Fruit fly (Drosophila melanogaster) whole organism, pupa: ENCODE data around the gene CG3918.

ENCODE experiments used
- CG10348 ChIP-seq: fragments of 200-800 bp; sonication (Bioruptor generic); IDR thresholded peaks from 2 replicates; pipeline ENCODE4 v1.3.6; 2022; ENCODE audit warnings: missing biosample characterization, missing genetic modification characterization
- CG12605 ChIP-seq: fragments of 200-800 bp; sonication (Bioruptor generic); IDR thresholded peaks from 2 replicates; pipeline ENCODE4 v1.3.6; 2022; ENCODE audit warnings: missing biosample characterization, missing genetic modification characterization
- CG13204 ChIP-seq: fragments of 200-800 bp; sonication (Bioruptor generic); optimal IDR thresholded peaks from 2 replicates; lab custom pipeline; 2018; ENCODE audit warnings: missing biosample characterization, mild to moderate bottlenecking, missing genetic modification characterization, moderate library complexity
- CG14655 ChIP-seq: fragments of 200-800 bp; sonication (Bioruptor generic); optimal IDR thresholded peaks from 3 replicates; lab custom pipeline; 2017; ENCODE audit warnings: mild to moderate bottlenecking, missing biosample characterization, missing genetic modification reagents, missing genetic modification characterization
- CG15710 ChIP-seq: fragments of 200-800 bp; sonication (Bioruptor generic); optimal IDR thresholded peaks from 2 replicates; lab custom pipeline; 2018; ENCODE audit warnings: missing biosample characterization, mild to moderate bottlenecking, missing genetic modification characterization, moderate library complexity
- CG17806 ChIP-seq: fragments of 200-800 bp; sonication (Bioruptor generic); optimal IDR thresholded peaks from 2 replicates; lab custom pipeline; 2018; ENCODE audit warnings: missing biosample characterization, mild to moderate bottlenecking, missing genetic modification characterization, moderate library complexity
- CG32121 ChIP-seq: fragments of 200-800 bp; sonication (Bioruptor generic); IDR thresholded peaks from 2 replicates; pipeline ENCODE4 v1.3.6; 2022; ENCODE audit warnings: missing biosample characterization, missing genetic modification characterization
- CG34367 ChIP-seq: fragments of 200-800 bp; sonication (Bioruptor generic); optimal IDR thresholded peaks from 2 replicates; lab custom pipeline; 2018; ENCODE audit warnings: missing biosample characterization, mild to moderate bottlenecking, missing genetic modification characterization
- CG4496 ChIP-seq: fragments of 200-800 bp; sonication (Bioruptor generic); IDR thresholded peaks from 3 replicates; pipeline ENCODE4 v1.3.6; 2022; ENCODE audit warnings: missing biosample characterization, missing genetic modification characterization
- CG8159 ChIP-seq: fragments of 200-800 bp; sonication (Bioruptor generic); optimal IDR thresholded peaks from 3 replicates; lab custom pipeline; 2018; ENCODE audit warnings: missing biosample characterization, mild to moderate bottlenecking, missing genetic modification characterization, moderate library complexity
- CG8301 ChIP-seq: fragments of 200-800 bp; sonication (Bioruptor generic); optimal IDR thresholded peaks from 2 replicates; lab custom pipeline; 2018; ENCODE audit warnings: missing biosample characterization, mild to moderate bottlenecking, missing genetic modification characterization
- CG9948 ChIP-seq: fragments of 200-800 bp; sonication (Bioruptor generic); optimal IDR thresholded peaks from 2 replicates; lab custom pipeline; 2018; ENCODE audit warnings: missing biosample characterization, mild to moderate bottlenecking, missing genetic modification characterization, moderate library complexity
- D1 ChIP-seq: fragments of 200-800 bp; sonication (Bioruptor generic); optimal IDR thresholded peaks from 2 replicates; lab custom pipeline; 2018; ENCODE audit warnings: missing biosample characterization, mild to moderate bottlenecking, missing genetic modification characterization, moderate library complexity
- EcR ChIP-seq: fragments of 200-800 bp; sonication (Bioruptor generic); optimal IDR thresholded peaks from 3 replicates; lab custom pipeline; 2019; ENCODE audit warnings: missing biosample characterization, missing genetic modification characterization, mild to moderate bottlenecking, moderate library complexity, missing genetic modification reagents
- Ets98B ChIP-seq: fragments of 200-800 bp; sonication (Bioruptor generic); IDR thresholded peaks from 2 replicates; pipeline ENCODE4 v1.3.6; 2022; ENCODE audit warnings: missing biosample characterization, missing genetic modification characterization
- Pif1A ChIP-seq: fragments of 200-800 bp; sonication (Bioruptor generic); optimal IDR thresholded peaks from 3 replicates; lab custom pipeline; 2016; ENCODE audit warnings: missing biosample characterization, missing genetic modification characterization
- Pif1B ChIP-seq: fragments of 200-800 bp; sonication (Bioruptor generic); optimal IDR thresholded peaks from 3 replicates; lab custom pipeline; 2016; ENCODE audit warnings: missing biosample characterization, missing genetic modification characterization
- Snoo ChIP-seq: fragments of 200-800 bp; sonication (Bioruptor generic); optimal IDR thresholded peaks from 3 replicates; lab custom pipeline; 2017; ENCODE audit warnings: missing biosample characterization, mild to moderate bottlenecking, missing genetic modification characterization, inconsistent platforms
- fd96Ca ChIP-seq: fragments of 200-800 bp; sonication (Bioruptor generic); IDR thresholded peaks from 3 replicates; pipeline ENCODE4 v1.3.6; 2022; ENCODE audit warnings: missing biosample characterization, missing genetic modification characterization
- gl ChIP-seq: fragments of 200-800 bp; sonication (Bioruptor generic); optimal IDR thresholded peaks from 2 replicates; lab custom pipeline; 2018; ENCODE audit warnings: missing biosample characterization, mild to moderate bottlenecking, missing genetic modification characterization
- rn ChIP-seq: fragments of 200-800 bp; sonication (Bioruptor generic); IDR thresholded peaks from 2 replicates; pipeline ENCODE4 v1.3.6; 2022; ENCODE audit warnings: missing biosample characterization, missing genetic modification characterization

The CG3918 gene

dm6 chrX:6550118-6550502, 25.8 kb downstream of the CG3918 start:
- TF ChIP-seq CG4496 (no peak), gl (tag; lab: Kevin White, UChicago) (no peak)

DNA sequence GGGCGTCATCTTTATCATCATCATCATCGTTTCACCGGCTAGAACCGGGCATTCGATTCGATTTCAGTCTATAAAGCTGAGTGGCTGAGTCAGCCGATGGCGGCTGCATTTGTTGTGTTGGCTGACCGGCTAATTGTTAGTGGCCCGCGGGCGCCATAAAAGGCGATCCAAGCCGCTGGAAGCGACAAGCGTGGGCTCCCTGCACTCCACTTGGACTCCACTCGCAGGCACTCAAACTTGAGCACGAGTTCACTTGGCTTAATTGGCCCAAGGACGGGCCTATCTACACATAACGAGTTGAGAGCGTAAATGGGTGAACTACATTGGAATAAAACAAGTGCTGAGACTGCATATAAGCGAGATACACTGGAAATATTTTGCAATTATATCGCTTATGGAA, 27.2 kb downstream of the CG3918 start:
- TF ChIP-seq Snoo (no peak), EcR (GFP tag; lab: Kevin White, UChicago) (peak; percentile 74)

dm6 chrX:6571234-6571915, 47.1 kb downstream of the CG3918 start:
- TF ChIP-seq EcR (GFP tag; lab: Kevin White, UChicago): no peak
- no peak; the same call in 1 of the 2 replicates for TF ChIP-seq CG12605
- peak; percentile 97 for TF ChIP-seq CG14655 (GFP tag; lab: Kevin White, UChicago)
- peak; percentile 96 for TF ChIP-seq CG8301 (tag; lab: Kevin White, UChicago)
- peak; percentile 17 for TF ChIP-seq CG13204
- peak; percentile 78 for TF ChIP-seq CG8159
- peak; percentile 79 for TF ChIP-seq fd96Ca (GFP tag; lab: Robert Waterston, UW)
- peak; percentile 80 for TF ChIP-seq Snoo
- TF ChIP-seq CG32121 (GFP tag; lab: Robert Waterston, UW): peak; percentile 87
- TF ChIP-seq CG10348 (GFP tag; lab: Robert Waterston, UW): peak; percentile 68
- peak; percentile 70 for TF ChIP-seq Pif1A (GFP tag; lab: Kevin White, UChicago)
- TF ChIP-seq CG34367 (tag; lab: Kevin White, UChicago): peak; percentile 64
- TF ChIP-seq Ets98B: peak; percentile 83
- peak; percentile 75 for TF ChIP-seq CG17806
- TF ChIP-seq CG15710 (tag; lab: Kevin White, UChicago): peak; percentile 79
- TF ChIP-seq gl (tag; lab: Kevin White, UChicago): peak; percentile 48
- TF ChIP-seq Pif1B (GFP tag; lab: Kevin White, UChicago): peak; percentile 83
- TF ChIP-seq CG4496: peak; percentile 90
- peak; percentile 53 for TF ChIP-seq rn (GFP tag; lab: Robert Waterston, UW)
- TF ChIP-seq D1 (tag; lab: Kevin White, UChicago): peak; percentile 11
- TF ChIP-seq CG9948: peak; percentile 80

DNA sequence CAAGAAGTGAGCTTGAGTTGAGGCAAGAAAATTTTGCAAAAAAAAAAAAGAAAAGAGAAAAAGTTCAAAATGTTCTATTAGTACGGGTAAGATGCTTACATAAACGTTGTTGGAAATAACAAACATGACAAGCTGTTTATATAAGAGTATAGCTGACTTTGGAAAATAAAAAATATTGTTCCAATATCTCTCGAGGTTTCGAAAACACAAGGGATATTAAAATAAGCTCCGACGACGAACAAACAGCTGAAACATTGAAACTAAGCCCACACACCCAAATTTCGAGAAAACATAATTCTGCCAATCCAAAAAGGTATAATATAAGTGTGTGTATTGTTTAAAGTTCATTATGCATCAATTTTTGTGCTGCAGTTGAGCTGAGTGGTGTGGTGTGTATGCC, 49.5 kb downstream of the CG3918 start:
- TF ChIP-seq CG10348 (GFP tag; lab: Robert Waterston, UW): no peak
- TF ChIP-seq EcR (GFP tag; lab: Kevin White, UChicago): no peak
- peak; percentile 36 for TF ChIP-seq CG15710 (tag; lab: Kevin White, UChicago)
- TF ChIP-seq Snoo: peak; percentile 16
- peak; percentile 19 for TF ChIP-seq Pif1A (GFP tag; lab: Kevin White, UChicago)
- TF ChIP-seq CG4496: no peak
- no peak for TF ChIP-seq CG32121 (GFP tag; lab: Robert Waterston, UW)
- peak; percentile 40 for TF ChIP-seq CG8159
- TF ChIP-seq CG14655 (GFP tag; lab: Kevin White, UChicago): peak; percentile 63
- peak; percentile 37 for TF ChIP-seq CG8301 (tag; lab: Kevin White, UChicago)
- peak; percentile 17 for TF ChIP-seq CG9948
- TF ChIP-seq CG12605: no peak
- TF ChIP-seq Ets98B: no peak
- TF ChIP-seq D1 (tag; lab: Kevin White, UChicago): no peak
- no peak for TF ChIP-seq CG34367 (tag; lab: Kevin White, UChicago)
- TF ChIP-seq Pif1B (GFP tag; lab: Kevin White, UChicago): peak; percentile 4
- TF ChIP-seq CG17806: peak; percentile 15
- no peak for TF ChIP-seq rn (GFP tag; lab: Robert Waterston, UW)
- TF ChIP-seq fd96Ca (GFP tag; lab: Robert Waterston, UW): peak; percentile 43; the same call in 1 of the 3 replicates
- no peak for TF ChIP-seq CG13204
- TF ChIP-seq gl (tag; lab: Kevin White, UChicago): no peak

DNA sequence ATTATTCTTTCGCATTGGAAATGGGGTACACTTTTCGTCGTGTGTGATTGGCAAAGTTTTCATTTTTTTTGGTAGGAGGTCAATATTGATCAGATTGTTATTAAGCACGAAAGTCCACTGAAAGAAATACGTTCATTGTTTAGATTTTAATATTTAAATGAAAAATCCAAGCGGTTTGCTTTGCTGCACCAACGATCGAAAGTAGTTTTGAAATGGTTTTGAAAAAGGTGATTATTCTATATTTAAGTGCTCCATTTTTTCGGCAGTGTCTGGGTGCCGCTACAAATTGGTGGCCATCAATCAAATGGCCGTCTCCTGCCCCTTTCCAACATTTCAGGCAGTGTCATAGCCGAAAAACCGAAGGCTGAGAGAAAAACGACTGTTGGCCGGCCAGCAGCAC, 50.2 kb downstream of the CG3918 start:
- TF ChIP-seq Pif1B (GFP tag; lab: Kevin White, UChicago): peak; percentile 9
- TF ChIP-seq CG12605: peak; percentile 33; the same call in 1 of the 2 replicates
- peak; percentile 29 for TF ChIP-seq CG8301 (tag; lab: Kevin White, UChicago)
- TF ChIP-seq CG32121 (GFP tag; lab: Robert Waterston, UW): peak; percentile 13; the same call in 1 of the 2 replicates
- TF ChIP-seq Ets98B: peak; percentile 53
- peak; percentile 78 for TF ChIP-seq CG4496
- peak; percentile 27 for TF ChIP-seq CG14655 (GFP tag; lab: Kevin White, UChicago)
- TF ChIP-seq D1 (tag; lab: Kevin White, UChicago): no peak
- TF ChIP-seq gl (tag; lab: Kevin White, UChicago): no peak
- TF ChIP-seq fd96Ca (GFP tag; lab: Robert Waterston, UW): peak; percentile 68; the same call in 2 of the 3 replicates
- no peak for TF ChIP-seq CG10348 (GFP tag; lab: Robert Waterston, UW)
- TF ChIP-seq, all 21 proteins: peak for 8
